Worm (Caenorhabditis elegans) whole organism, L3 larva: ENCODE data around the gene E04F6.6.
A peak's percentile ranks its signal among the peaks of the same experiment; 100 is the strongest.

Source experiments
- R02D3.7 ChIP-seq: fragments of 150-350 bp; optimal IDR thresholded peaks from 2 replicates; lab custom pipeline; 2014; ENCODE audit warnings: missing biosample characterization, missing genetic modification characterization
- ZK546.5 ChIP-seq: sonication (generic microtip); optimal IDR thresholded peaks from 2 replicates; lab custom pipeline; 2017; ENCODE audit warnings: missing biosample characterization, missing genetic modification characterization
- aly-2 ChIP-seq: fragments of 150-350 bp; optimal IDR thresholded peaks from 2 replicates; lab custom pipeline; 2014; ENCODE audit warnings: missing biosample characterization, missing genetic modification characterization
- ama-1 ChIP-seq: fragments of 150-350 bp; optimal IDR thresholded peaks from 2 replicates; lab custom pipeline; 2018
- ceh-16 ChIP-seq: sonication (generic microtip); optimal IDR thresholded peaks from 2 replicates; lab custom pipeline; 2017; ENCODE audit warnings: missing biosample characterization, missing genetic modification characterization
- ceh-28 ChIP-seq: fragments of 150-350 bp; optimal IDR thresholded peaks from 2 replicates; lab custom pipeline; 2014; ENCODE audit warnings: missing biosample characterization, missing genetic modification reagents, missing genetic modification characterization
- ceh-82 ChIP-seq: fragments of 150-350 bp; optimal IDR thresholded peaks from 2 replicates; lab custom pipeline; 2014; ENCODE audit warnings: missing biosample characterization, missing genetic modification characterization
- ceh-9 ChIP-seq: sonication (generic microtip); optimal IDR thresholded peaks from 2 replicates; lab custom pipeline; 2018; ENCODE audit warnings: missing biosample characterization, missing genetic modification characterization
- daf-12 ChIP-seq: fragments of 150-350 bp; optimal IDR thresholded peaks from 2 replicates; lab custom pipeline; 2014; ENCODE audit warnings: missing biosample characterization, missing genetic modification reagents, missing genetic modification characterization
- egl-27 ChIP-seq: sonication (generic microtip); optimal IDR thresholded peaks from 4 replicates; lab custom pipeline; 2017; ENCODE audit warnings: missing biosample characterization, missing genetic modification reagents, missing genetic modification characterization
- egl-5 ChIP-seq: fragments of 150-350 bp; optimal IDR thresholded peaks from 2 replicates; lab custom pipeline; 2017; ENCODE audit warnings: missing biosample characterization, missing genetic modification reagents, missing genetic modification characterization, inconsistent platforms
- elt-1 ChIP-seq: fragments of 150-350 bp; optimal IDR thresholded peaks from 2 replicates; lab custom pipeline; 2014; ENCODE audit warnings: missing biosample characterization, missing genetic modification characterization
- elt-2 ChIP-seq: sonication (generic microtip); optimal IDR thresholded peaks from 2 replicates; lab custom pipeline; 2016; ENCODE audit warnings: missing genetic modification reagents, mild to moderate bottlenecking, missing genetic modification characterization, missing compliant biosample characterization
- elt-3 ChIP-seq, 3 experiments: fragments of 150-350 bp in 1 of 3; sonication (generic microtip) in 2 of 3; optimal IDR thresholded peaks; 2 replicates in 2 of 3; 4 replicates in 1 of 3; lab custom pipeline; 2014 to 2017; ENCODE audit warnings: missing biosample characterization in 3 of 3, missing genetic modification characterization in 3 of 3
- eor-1 ChIP-seq, 2 experiments: fragments of 150-350 bp; optimal IDR thresholded peaks; 2 replicates each; lab custom pipeline; 2014 to 2018; ENCODE audit warnings: missing biosample characterization in 2 of 2, missing genetic modification characterization in 2 of 2
- fkh-10 ChIP-seq: sonication (generic microtip); optimal IDR thresholded peaks from 2 replicates; lab custom pipeline; 2017; ENCODE audit warnings: missing biosample characterization, missing genetic modification reagents, missing genetic modification characterization
- fkh-2 ChIP-seq: fragments of 150-350 bp; optimal IDR thresholded peaks from 2 replicates; lab custom pipeline; 2014; ENCODE audit warnings: missing biosample characterization, missing genetic modification reagents, missing genetic modification characterization
- fos-1 ChIP-seq: fragments of 150-350 bp; optimal IDR thresholded peaks from 2 replicates; lab custom pipeline; 2014; ENCODE audit warnings: missing biosample characterization, missing genetic modification characterization
- hmg-11 ChIP-seq: sonication (generic microtip); optimal IDR thresholded peaks from 2 replicates; lab custom pipeline; 2016; ENCODE audit warnings: missing genetic modification characterization, missing compliant biosample characterization
- jun-1 ChIP-seq: fragments of 150-350 bp; optimal IDR thresholded peaks from 2 replicates; lab custom pipeline; 2014; ENCODE audit warnings: missing biosample characterization, missing genetic modification reagents, missing genetic modification characterization
- lin-15B ChIP-seq: fragments of 150-350 bp; optimal IDR thresholded peaks from 2 replicates; lab custom pipeline; 2014; ENCODE audit warnings: missing biosample characterization, missing genetic modification characterization
- mdl-1 ChIP-seq: fragments of 150-350 bp; optimal IDR thresholded peaks from 2 replicates; lab custom pipeline; 2014; ENCODE audit warnings: missing biosample characterization, missing genetic modification characterization
- mml-1 ChIP-seq: fragments of 150-350 bp; sonication (generic microtip); optimal IDR thresholded peaks from 3 replicates; lab custom pipeline; 2014; ENCODE audit warnings: missing biosample characterization, missing genetic modification characterization
- nfya-1 ChIP-seq: sonication (generic microtip); optimal IDR thresholded peaks from 2 replicates; lab custom pipeline; 2017; ENCODE audit warnings: missing genetic modification characterization, mild to moderate bottlenecking, missing compliant biosample characterization, antibody characterized with exemption, moderate library complexity; ENCODE audit not compliant: insufficient read depth
- nhr-11 ChIP-seq: fragments of 150-350 bp; optimal IDR thresholded peaks from 2 replicates; lab custom pipeline; 2014; ENCODE audit warnings: missing biosample characterization, missing genetic modification characterization
- nhr-12 ChIP-seq: fragments of 150-350 bp; optimal IDR thresholded peaks from 2 replicates; lab custom pipeline; 2014; ENCODE audit warnings: missing biosample characterization, missing genetic modification characterization
- nhr-23 ChIP-seq: fragments of 150-350 bp; optimal IDR thresholded peaks from 2 replicates; lab custom pipeline; 2014; ENCODE audit warnings: missing biosample characterization, missing genetic modification reagents, missing genetic modification characterization
- nhr-237 ChIP-seq: fragments of 150-350 bp; optimal IDR thresholded peaks from 2 replicates; lab custom pipeline; 2014; ENCODE audit warnings: missing biosample characterization, missing genetic modification characterization
- nhr-25 ChIP-seq: sonication (generic microtip); optimal IDR thresholded peaks from 2 replicates; lab custom pipeline; 2017; ENCODE audit warnings: missing biosample characterization, missing genetic modification characterization
- nhr-28 ChIP-seq: fragments of 150-350 bp; optimal IDR thresholded peaks from 2 replicates; lab custom pipeline; 2014; ENCODE audit warnings: missing biosample characterization, missing genetic modification characterization
- nhr-43 ChIP-seq: sonication (generic microtip); optimal IDR thresholded peaks from 2 replicates; lab custom pipeline; 2016; ENCODE audit warnings: mild to moderate bottlenecking, missing genetic modification characterization, missing compliant biosample characterization; ENCODE audit not compliant: poor library complexity, severe bottlenecking
- nhr-67 ChIP-seq: fragments of 150-350 bp; optimal IDR thresholded peaks from 2 replicates; lab custom pipeline; 2014; ENCODE audit warnings: missing biosample characterization, missing genetic modification characterization
- nhr-77 ChIP-seq: fragments of 150-350 bp; optimal IDR thresholded peaks from 2 replicates; lab custom pipeline; 2014; ENCODE audit warnings: missing biosample characterization, missing genetic modification characterization
- pha-4 ChIP-seq: fragments of 150-350 bp; optimal IDR thresholded peaks from 2 replicates; lab custom pipeline; 2014; ENCODE audit warnings: missing biosample characterization, missing genetic modification reagents, missing genetic modification characterization
- pqm-1 ChIP-seq: fragments of 150-350 bp; optimal IDR thresholded peaks from 2 replicates; lab custom pipeline; 2017; ENCODE audit warnings: missing biosample characterization, missing genetic modification characterization, inconsistent platforms
- sea-2 ChIP-seq: fragments of 150-350 bp; sonication (generic microtip); optimal IDR thresholded peaks from 4 replicates; lab custom pipeline; 2014; ENCODE audit warnings: missing biosample characterization, missing genetic modification reagents, missing genetic modification characterization
- skn-1 ChIP-seq: fragments of 150-350 bp; optimal IDR thresholded peaks from 2 replicates; lab custom pipeline; 2014; ENCODE audit warnings: missing biosample characterization, missing genetic modification characterization
- snpc-4 ChIP-seq: fragments of 150-350 bp; optimal IDR thresholded peaks from 2 replicates; lab custom pipeline; 2014; ENCODE audit warnings: missing biosample characterization, missing genetic modification characterization
- tbx-2 ChIP-seq: sonication (generic microtip); optimal IDR thresholded peaks from 2 replicates; lab custom pipeline; 2016; ENCODE audit warnings: mild to moderate bottlenecking, missing genetic modification characterization, missing compliant biosample characterization
- unc-39 ChIP-seq: sonication (generic microtip); optimal IDR thresholded peaks from 4 replicates; lab custom pipeline; 2017; ENCODE audit warnings: missing biosample characterization, missing genetic modification characterization
- unc-62 ChIP-seq: fragments of 150-350 bp; sonication (generic microtip); optimal IDR thresholded peaks from 4 replicates; lab custom pipeline; 2014; ENCODE audit warnings: missing biosample characterization, missing genetic modification reagents, missing genetic modification characterization
- zag-1 ChIP-seq: fragments of 150-350 bp; optimal IDR thresholded peaks from 2 replicates; lab custom pipeline; 2014; ENCODE audit warnings: missing biosample characterization, missing genetic modification characterization
- ztf-11 ChIP-seq: fragments of 150-350 bp; optimal IDR thresholded peaks from 2 replicates; lab custom pipeline; 2014; ENCODE audit warnings: missing biosample characterization, missing genetic modification characterization
- ztf-4 ChIP-seq: fragments of 150-350 bp; optimal IDR thresholded peaks from 2 replicates; lab custom pipeline; 2014; ENCODE audit warnings: missing biosample characterization, missing genetic modification characterization

Gene E04F6.6

ce11 chrII:7157415-7157814, 42.0 kb downstream of the E04F6.6 start:
- no peak for TF ChIP-seq snpc-4 (tag; lab: Kevin White, UChicago)
- TF ChIP-seq fkh-10 (GFP tag; lab: Kevin White, UChicago) = no peak
- no peak for TF ChIP-seq skn-1
- TF ChIP-seq ama-1 (lab: Kevin White, UChicago) = no peak
- TF ChIP-seq pqm-1 = peak; percentile 50
- TF ChIP-seq fos-1 (tag; lab: Kevin White, UChicago) = peak; percentile 6
- peak; percentile 54 for TF ChIP-seq jun-1 (tag; lab: Kevin White, UChicago)
- peak; percentile 18 for TF ChIP-seq nhr-23 (tag; lab: Kevin White, UChicago)
- TF ChIP-seq nhr-25 (tag; lab: Kevin White, UChicago) = peak; percentile 0
- TF ChIP-seq ceh-16 (tag; lab: Kevin White, UChicago) = no peak
- no peak for TF ChIP-seq ceh-82 (tag; lab: Kevin White, UChicago)
- peak; percentile 64 for TF ChIP-seq pha-4 (tag; lab: Kevin White, UChicago)
- peak; percentile 89 for TF ChIP-seq elt-2 (tag; lab: Kevin White, UChicago)
- TF ChIP-seq ceh-28 (tag; lab: Kevin White, UChicago) = peak; percentile 42

DNA sequence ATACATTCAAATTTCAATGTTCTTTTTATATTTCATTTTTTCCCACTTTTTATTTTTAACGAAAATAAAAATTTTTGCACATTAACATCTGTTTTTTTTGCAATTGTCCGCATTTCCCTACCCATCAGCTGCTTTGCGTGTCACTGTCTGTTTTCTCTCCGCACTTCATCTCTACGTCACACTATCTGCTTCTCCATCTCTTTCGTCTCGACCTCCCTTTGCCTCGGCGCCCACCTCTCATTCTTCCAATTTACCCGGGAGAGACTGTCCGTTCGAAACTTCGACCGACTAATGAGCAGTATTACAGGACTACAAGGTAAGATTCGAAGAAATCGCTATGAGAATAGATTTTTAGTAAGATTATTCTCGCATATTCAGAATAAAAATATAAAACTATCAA, 44.0 kb downstream of the E04F6.6 start, which contains the start of gene C27H5.2:
Gene C27H5.2, plus strand, starts transcription at position 190 of the 400 bp plus-strand sequence.
- peak; percentile 20 for TF ChIP-seq elt-2 (tag; lab: Kevin White, UChicago)
- TF ChIP-seq nhr-25 (tag; lab: Kevin White, UChicago) = peak; percentile 13
- TF ChIP-seq pha-4 (tag; lab: Kevin White, UChicago) = no peak
- TF ChIP-seq ama-1 (lab: Kevin White, UChicago) = peak; percentile 27

ce11 chrII:7154711-7155110, 44.7 kb downstream of the E04F6.6 start:
- no peak for TF ChIP-seq nfya-1 (tag; lab: Kevin White, UChicago)
- no peak for TF ChIP-seq eor-1 (tag; optimal IDR thresholded peaks at IDR 0.05; lab: Kevin White, UChicago)
- no peak for TF ChIP-seq aly-2 (tag; lab: Kevin White, UChicago)
- no peak for TF ChIP-seq ztf-11 (tag; lab: Kevin White, UChicago)
- no peak for TF ChIP-seq egl-27 (tag; lab: Kevin White, UChicago)
- TF ChIP-seq ceh-28 (tag; lab: Kevin White, UChicago) = no peak
- TF ChIP-seq elt-1 = no peak
- no peak for TF ChIP-seq mml-1 (tag; lab: Kevin White, UChicago)
- no peak for TF ChIP-seq nhr-11
- no peak for TF ChIP-seq nhr-43
- TF ChIP-seq ama-1 (lab: Kevin White, UChicago) = no peak
- no peak for TF ChIP-seq ztf-4

ce11 chrII:7151969-7152631, 47.3 kb downstream of the E04F6.6 start, which contains the start of gene fust-1:
Gene fust-1 (plus strand): TSS chrII:7152581.
- TF ChIP-seq hmg-11 (tag; lab: Kevin White, UChicago) (peak; percentile 95), eor-1 (tag; optimal IDR thresholded peaks at IDR 0.05; lab: Kevin White, UChicago) (peak in 1 of 2 experiments; percentile 75), nhr-237 (tag; lab: Kevin White, UChicago) (no peak), ZK546.5 (tag; lab: Kevin White, UChicago) (peak; percentile 59), nhr-12 (tag; lab: Kevin White, UChicago) (no peak), tbx-2 (peak; percentile 94), fkh-10 (GFP tag; lab: Kevin White, UChicago) (peak; percentile 65), nhr-43 (peak; percentile 96), elt-2 (tag; lab: Kevin White, UChicago) (peak; percentile 82), unc-39 (no peak), skn-1 (peak; percentile 98), ztf-11 (tag; lab: Kevin White, UChicago) (no peak), mdl-1 (tag; lab: Kevin White, UChicago) (peak; percentile 41), egl-5 (peak; percentile 77), lin-15B (tag; lab: Kevin White, UChicago) (peak; percentile 91), nhr-67 (tag; lab: Kevin White, UChicago) (no peak), mml-1 (tag; lab: Kevin White, UChicago) (no peak), egl-27 (tag; lab: Kevin White, UChicago) (peak; percentile 68), fos-1 (tag; lab: Kevin White, UChicago) (no peak), pha-4 (tag; lab: Kevin White, UChicago) (peak; percentile 99), ceh-9 (tag; lab: Kevin White, UChicago) (no peak), jun-1 (tag; lab: Kevin White, UChicago) (peak; percentile 93), elt-3 (tag; optimal IDR thresholded peaks at IDR 0.05; lab: Kevin White, UChicago) (peak in 1 of 3 experiments; percentile 66), fkh-2 (tag; lab: Kevin White, UChicago) (no peak), nhr-28 (tag; lab: Kevin White, UChicago) (no peak), nhr-77 (tag; lab: Kevin White, UChicago) (peak; percentile 77), snpc-4 (tag; lab: Kevin White, UChicago) (peak; percentile 91), nhr-11 (peak; percentile 84), sea-2 (GFP tag; lab: Kevin White, UChicago) (no peak), nhr-25 (tag; lab: Kevin White, UChicago) (peak; percentile 96), unc-62 (GFP tag; lab: Kevin White, UChicago) (peak; percentile 26), zag-1 (peak; percentile 74), daf-12 (tag; lab: Kevin White, UChicago) (no peak), R02D3.7 (tag; lab: Kevin White, UChicago) (peak; percentile 86), ceh-16 (tag; lab: Kevin White, UChicago) (no peak)
